Fruit fly (Drosophila melanogaster): Measurements from ENCODE around the gene CG14621.

Gene CG14621

DNA sequence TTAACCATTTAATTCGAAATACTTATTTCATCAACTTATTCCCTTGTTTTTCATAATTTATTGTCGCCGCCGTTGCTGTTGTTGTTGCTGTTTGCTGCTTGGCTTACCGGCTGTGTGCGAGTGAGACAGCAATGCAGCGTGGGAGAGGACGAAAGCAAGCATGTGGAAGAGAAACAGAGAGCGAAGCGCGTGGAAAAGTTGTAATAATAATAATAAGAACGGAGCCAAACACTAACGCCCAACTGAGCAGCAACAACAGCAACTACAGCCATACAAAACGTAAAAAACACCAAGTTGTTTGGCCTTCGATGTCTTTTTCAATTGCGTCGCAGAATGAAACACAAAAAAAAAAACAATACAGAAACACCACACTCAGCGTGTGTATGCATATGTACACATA is 37.1 kb downstream of the CG14621 start (continued):
- no peak for TF ChIP-seq CG7839 (tag; optimal IDR thresholded peaks at IDR 0.05)
- no peak for TF ChIP-seq CG16863 (GFP tag; optimal IDR thresholded peaks at IDR 0.05)
- TF ChIP-seq H2.0 (GFP tag; IDR thresholded peaks at IDR 0.05): no peak
- no peak for TF ChIP-seq CG11456 (GFP tag; IDR thresholded peaks at IDR 0.05)
- TF ChIP-seq Poxn (GFP tag; IDR thresholded peaks at IDR 0.05): no peak
- no peak for TF ChIP-seq kah (GFP tag; optimal IDR thresholded peaks at IDR 0.05)
- no peak for TF ChIP-seq sisA (GFP tag; IDR thresholded peaks at IDR 0.05)
- TF ChIP-seq gt (GFP tag; IDR thresholded peaks at IDR 0.05): no peak
- TF ChIP-seq luna (GFP tag; optimal IDR thresholded peaks at IDR 0.05): no peak
- no peak for TF ChIP-seq Usf (GFP tag; optimal IDR thresholded peaks at IDR 0.05)
- no peak for TF ChIP-seq gcm (GFP tag; optimal IDR thresholded peaks at IDR 0.05)
- peak; percentile 31 for TF ChIP-seq Med (GFP tag)
- TF ChIP-seq CG12659 (GFP tag; optimal IDR thresholded peaks at IDR 0.05): no peak
- TF ChIP-seq ato (GFP tag; IDR thresholded peaks at IDR 0.05; ENCODE audit: partially characterized antibody): no peak
- TF ChIP-seq CG17385 (GFP tag; optimal IDR thresholded peaks at IDR 0.05): no peak
- TF ChIP-seq CG2199 (GFP tag; IDR thresholded peaks at IDR 0.05): 0 out of 3 replicates have a peak, but pooled peaks have one; percentile 9
- peak; percentile 8 for TF ChIP-seq dm (GFP tag; optimal IDR thresholded peaks at IDR 0.05)
- no peak for TF ChIP-seq CG11504 (tag; optimal IDR thresholded peaks at IDR 0.05)
- no peak for TF ChIP-seq slp2 (GFP tag; optimal IDR thresholded peaks at IDR 0.05)
- TF ChIP-seq sens (GFP tag): peak; percentile 55
- peak; percentile 67 for TF ChIP-seq CG1832 (GFP tag; optimal IDR thresholded peaks at IDR 0.05)
- no peak for TF ChIP-seq CG17612 (GFP tag; IDR thresholded peaks at IDR 0.05)
- no peak for TF ChIP-seq CG12219 (GFP tag; optimal IDR thresholded peaks at IDR 0.05)
- peak; percentile 44 for TF ChIP-seq cg (GFP tag; optimal IDR thresholded peaks at IDR 0.05)
- no peak for TF ChIP-seq Sox102F (GFP tag; optimal IDR thresholded peaks at IDR 0.05)
- TF ChIP-seq Drgx (GFP tag; IDR thresholded peaks at IDR 0.05): peak; percentile 28; the same call in 1 of the 2 replicates
- TF ChIP-seq CG7271 (tag; optimal IDR thresholded peaks at IDR 0.05): no peak
- TF ChIP-seq dimm (GFP tag; IDR thresholded peaks at IDR 0.05): no peak
- TF ChIP-seq Ets97D (GFP tag; optimal IDR thresholded peaks at IDR 0.05): no peak
- no peak for TF ChIP-seq chn (GFP tag; optimal IDR thresholded peaks at IDR 0.05)
- TF ChIP-seq CG8924 (tag; optimal IDR thresholded peaks at IDR 0.05): peak; percentile 27
- no peak for TF ChIP-seq Dbx (GFP tag; IDR thresholded peaks at IDR 0.05)
- peak; percentile 12 for TF ChIP-seq CG12769 (tag; optimal IDR thresholded peaks at IDR 0.05)

dm6 chrX:22481860-22482544 is 38.0 kb downstream of the CG14621 start, which contains the start of the genes Cp110 and CG12576:
Gene Cp110 (plus strand): TSS chrX:22482082.
Gene CG12576 (minus strand): TSS chrX:22482357.
- no peak for TF ChIP-seq fu2 (GFP tag; optimal IDR thresholded peaks at IDR 0.05)
- peak; percentile 23 for TF ChIP-seq Nf-YC (tag; optimal IDR thresholded peaks at IDR 0.05)
- TF ChIP-seq Dp (GFP tag; optimal IDR thresholded peaks at IDR 0.05): peak; percentile 68
- peak; percentile 70 for TF ChIP-seq Sry-δ (GFP tag; optimal IDR thresholded peaks at IDR 0.05)
- peak; percentile 30 for TF ChIP-seq CG30020 (tag; optimal IDR thresholded peaks at IDR 0.05)
- TF ChIP-seq Ets97D (GFP tag; optimal IDR thresholded peaks at IDR 0.05): peak; percentile 8
- peak; percentile 79 for TF ChIP-seq CG7928 (GFP tag; optimal IDR thresholded peaks at IDR 0.05)
- peak; percentile 37; the same call in 1 of the 2 replicates for TF ChIP-seq Scr (GFP tag; IDR thresholded peaks at IDR 0.05; ENCODE audit: partially characterized antibody)
- TF ChIP-seq CG17328 (GFP tag; IDR thresholded peaks at IDR 0.05): 0 out of 2 replicates have a peak, but pooled peaks have one; percentile 5
- TF ChIP-seq amos (GFP tag; IDR thresholded peaks at IDR 0.05; ENCODE audit: partially characterized antibody): peak; percentile 33; the same call in 1 of the 2 replicates
- TF ChIP-seq stwl (tag; optimal IDR thresholded peaks at IDR 0.05): peak; percentile 19
- TF ChIP-seq ci (GFP tag; IDR thresholded peaks at IDR 0.05): no peak
- TF ChIP-seq CG13287 (GFP tag; IDR thresholded peaks at IDR 0.05; ENCODE audit: partially characterized antibody): 0 out of 2 replicates have a peak, but pooled peaks have one; percentile 13
- TF ChIP-seq Sry-β (GFP tag; optimal IDR thresholded peaks at IDR 0.05): peak; percentile 78
- TF ChIP-seq Opbp (GFP tag; IDR thresholded peaks at IDR 0.05; ENCODE audit: partially characterized antibody): 0 out of 3 replicates have a peak, but pooled peaks have one; percentile 45
- TF ChIP-seq unc-4 (GFP tag; IDR thresholded peaks at IDR 0.05; ENCODE audit: partially characterized antibody): 0 out of 2 replicates have a peak, but pooled peaks have one; percentile 14
- peak; percentile 93 for TF ChIP-seq CG2116 (GFP tag; optimal IDR thresholded peaks at IDR 0.05)
- peak; percentile 60 for TF ChIP-seq scrt (GFP tag; optimal IDR thresholded peaks at IDR 0.05)
